Worm (Caenorhabditis elegans) whole organism, late embryonic: ENCODE measurements around the gene ceh-79.

Experiments used
- elt-2 ChIP-seq: sonication (generic microtip); optimal IDR thresholded peaks from 2 replicates; lab custom pipeline; 2016; ENCODE audit warnings: missing genetic modification reagents, missing genetic modification characterization, missing compliant biosample characterization
- lin-11 ChIP-seq: fragments of 200-800 bp; sonication (Bioruptor generic); optimal IDR thresholded peaks from 2 replicates; lab custom pipeline; 2018; ENCODE audit warnings: mild to moderate bottlenecking, missing genetic modification characterization, missing compliant biosample characterization
- nhr-11 ChIP-seq: fragments of 150-350 bp; optimal IDR thresholded peaks from 2 replicates; lab custom pipeline; 2014; ENCODE audit warnings: missing biosample characterization, missing genetic modification characterization
- pha-4 ChIP-seq: fragments of 150-350 bp; optimal IDR thresholded peaks from 2 replicates; lab custom pipeline; 2018; ENCODE audit warnings: missing biosample characterization, missing genetic modification reagents, missing genetic modification characterization

ce11 chrV:13335883-13336419 is 34.3 kb downstream of the ceh-79 start, which contains the start of gene C50B6.9:
- no peak for TF ChIP-seq nhr-11 (tag; lab: Kevin White, UChicago)
- TF ChIP-seq lin-11 (tag; lab: Kevin White, UChicago), result no peak
- no peak for TF ChIP-seq elt-2
- TF ChIP-seq pha-4 (tag; lab: Kevin White, UChicago), result no peak
